Fruit fly (Drosophila melanogaster) whole organism, adult: ENCODE results near the gene rtet.

ENCODE experiments used
- CG11617 ChIP-seq: fragments of 200-800 bp; sonication (Bioruptor generic); optimal IDR thresholded peaks from 2 replicates; lab custom pipeline; 2017; ENCODE audit warnings: mild to moderate bottlenecking, missing biosample characterization, missing genetic modification reagents, missing genetic modification characterization
- CG12768 ChIP-seq: fragments of 200-800 bp; sonication (Bioruptor generic); optimal IDR thresholded peaks from 2 replicates; lab custom pipeline; 2017; ENCODE audit warnings: missing biosample characterization, missing genetic modification characterization, mild to moderate bottlenecking, moderate library complexity, missing genetic modification reagents
- CG14711 ChIP-seq: fragments of 200-800 bp; sonication (Bioruptor generic); optimal IDR thresholded peaks from 2 replicates; lab custom pipeline; 2018; ENCODE audit warnings: missing biosample characterization, mild to moderate bottlenecking, missing genetic modification characterization, moderate library complexity
- CG1620 ChIP-seq: fragments of 200-800 bp; sonication (Bioruptor generic); optimal IDR thresholded peaks from 2 replicates; lab custom pipeline; 2016; ENCODE audit warnings: missing biosample characterization, missing genetic modification characterization
- CG33017 ChIP-seq: fragments of 200-800 bp; sonication (Bioruptor generic); optimal IDR thresholded peaks from 2 replicates; lab custom pipeline; 2018; ENCODE audit warnings: missing biosample characterization, mild to moderate bottlenecking, missing genetic modification characterization, moderate library complexity
- CG5204 ChIP-seq: fragments of 200-800 bp; sonication (Bioruptor generic); optimal IDR thresholded peaks from 2 replicates; lab custom pipeline; 2016; ENCODE audit warnings: missing biosample characterization, missing genetic modification characterization
- CG7045 ChIP-seq: fragments of 200-800 bp; sonication (Bioruptor generic); optimal IDR thresholded peaks from 2 replicates; lab custom pipeline; 2017; ENCODE audit warnings: missing biosample characterization, mild to moderate bottlenecking, missing genetic modification characterization
- CG7101 ChIP-seq: fragments of 200-800 bp; sonication (Bioruptor generic); optimal IDR thresholded peaks from 2 replicates; lab custom pipeline; 2018; ENCODE audit warnings: missing biosample characterization, mild to moderate bottlenecking, missing genetic modification characterization, moderate library complexity
- Clk ChIP-seq: fragments of 200-800 bp; sonication (Bioruptor generic); optimal IDR thresholded peaks from 2 replicates; lab custom pipeline; 2017; ENCODE audit warnings: missing biosample characterization, missing genetic modification characterization
- Crg-1 ChIP-seq: fragments of 200-800 bp; sonication (Bioruptor generic); optimal IDR thresholded peaks from 2 replicates; lab custom pipeline; 2016; ENCODE audit warnings: missing biosample characterization, missing genetic modification characterization
- Hr96 ChIP-seq: fragments of 200-800 bp; sonication (Bioruptor generic); optimal IDR thresholded peaks from 2 replicates; lab custom pipeline; 2016; ENCODE audit warnings: missing biosample characterization, missing genetic modification characterization
- Mnt ChIP-seq: fragments of 200-800 bp; sonication (Bioruptor generic); optimal IDR thresholded peaks from 2 replicates; lab custom pipeline; 2016; ENCODE audit warnings: missing biosample characterization, mild to moderate bottlenecking, missing genetic modification characterization
- bab1 ChIP-seq: fragments of 200-800 bp; sonication (Bioruptor generic); optimal IDR thresholded peaks from 3 replicates; lab custom pipeline; 2019; ENCODE audit warnings: missing biosample characterization, mild to moderate bottlenecking, missing genetic modification characterization, moderate library complexity
- cic ChIP-seq: fragments of 200-800 bp; sonication (Bioruptor generic); optimal IDR thresholded peaks from 2 replicates; lab custom pipeline; 2017; ENCODE audit warnings: missing biosample characterization, mild to moderate bottlenecking, missing genetic modification characterization, moderate library complexity
- cnc ChIP-seq, 2 experiments: fragments of >200 bp; optimal IDR thresholded peaks; 2 replicates each; lab custom pipeline; 2017
- kay ChIP-seq: fragments of 200-800 bp; sonication (Bioruptor generic); peaks from one replicate; lab custom pipeline; 2016; ENCODE audit warnings: missing biosample characterization, missing genetic modification characterization, borderline replicate concordance
- ovo ChIP-seq: fragments of 200-800 bp; sonication (Bioruptor generic); optimal IDR thresholded peaks from 2 replicates; lab custom pipeline; 2016; ENCODE audit warnings: missing biosample characterization, missing genetic modification characterization
- pad ChIP-seq: fragments of 200-800 bp; sonication (Bioruptor generic); optimal IDR thresholded peaks from 3 replicates; lab custom pipeline; 2017; ENCODE audit warnings: missing biosample characterization, missing genetic modification characterization, mild to moderate bottlenecking, moderate library complexity, missing genetic modification reagents
- tj ChIP-seq: fragments of 200-800 bp; sonication (Bioruptor generic); optimal IDR thresholded peaks from 3 replicates; lab custom pipeline; 2017; ENCODE audit warnings: missing biosample characterization, mild to moderate bottlenecking, missing genetic modification characterization, moderate library complexity
- toe ChIP-seq: fragments of 200-800 bp; sonication (Bioruptor generic); optimal IDR thresholded peaks from 2 replicates; lab custom pipeline; 2016; ENCODE audit warnings: missing biosample characterization, missing genetic modification characterization

The rtet gene

dm6 chr3R:21096532-21097143 lies 11.6 kb upstream of the rtet start:
- no peak for TF ChIP-seq CG12768 (GFP tag; lab: Kevin White, UChicago)

dm6 chr3R:21097160-21097559 lies 11.1 kb upstream of the rtet start:
- TF ChIP-seq Clk (GFP tag; lab: Kevin White, UChicago), result no peak

dm6 chr3R:21097631-21098117 lies 10.6 kb upstream of the rtet start, which contains the start of gene RhoGAP93B:
Gene RhoGAP93B (minus strand): TSS chr3R:21097827.
- TF ChIP-seq Crg-1 (GFP tag; lab: Kevin White, UChicago), result peak; percentile 74
- peak; percentile 81 for TF ChIP-seq tj (GFP tag; lab: Kevin White, UChicago)
- TF ChIP-seq CG11617 (GFP tag; lab: Kevin White, UChicago), result peak; percentile 92
- TF ChIP-seq kay (GFP tag; lab: Kevin White, UChicago), result no peak
- TF ChIP-seq ovo (GFP tag; lab: Kevin White, UChicago), result peak; percentile 79
- peak; percentile 86 for TF ChIP-seq CG7101 (tag; lab: Kevin White, UChicago)
- peak; percentile 94 for TF ChIP-seq bab1 (GFP tag; lab: Kevin White, UChicago)
- no peak for TF ChIP-seq CG5204
- peak; percentile 95 for TF ChIP-seq toe (GFP tag; lab: Kevin White, UChicago)
- TF ChIP-seq CG1620 (GFP tag; lab: Kevin White, UChicago), result peak; percentile 85
- TF ChIP-seq CG12768 (GFP tag; lab: Kevin White, UChicago), result peak; percentile 92
- TF ChIP-seq CG14711, result peak; percentile 82
- peak; percentile 78 for TF ChIP-seq cic (GFP tag; lab: Kevin White, UChicago)
- TF ChIP-seq Hr96, result no peak
- TF ChIP-seq CG33017 (tag; lab: Kevin White, UChicago), result peak; percentile 12
- peak; percentile 90 for TF ChIP-seq CG7045 (GFP tag; lab: Kevin White, UChicago)
- peak; percentile 85 for TF ChIP-seq Mnt (GFP tag; lab: Kevin White, UChicago)
- TF ChIP-seq Clk (GFP tag; lab: Kevin White, UChicago), result peak; percentile 91
- no peak for TF ChIP-seq cnc (optimal IDR thresholded peaks at IDR 0.05; lab: Kevin White, UChicago)
- peak; percentile 75 for TF ChIP-seq pad (GFP tag; lab: Kevin White, UChicago)

- peak; percentile 80 for TF ChIP-seq ovo (GFP tag; lab: Kevin White, UChicago)
- TF ChIP-seq Hr96, result no peak
- TF ChIP-seq bab1 (GFP tag; lab: Kevin White, UChicago), result no peak
- no peak for TF ChIP-seq cnc (optimal IDR thresholded peaks at IDR 0.05; lab: Kevin White, UChicago)
- peak; percentile 44 for TF ChIP-seq Crg-1 (GFP tag; lab: Kevin White, UChicago)
- TF ChIP-seq CG7101 (tag; lab: Kevin White, UChicago), result peak; percentile 56
- peak; percentile 80 for TF ChIP-seq CG14711
- no peak for TF ChIP-seq Clk (GFP tag; lab: Kevin White, UChicago)
- no peak for TF ChIP-seq CG5204
- TF ChIP-seq Mnt (GFP tag; lab: Kevin White, UChicago), result peak; percentile 51
- TF ChIP-seq CG11617 (GFP tag; lab: Kevin White, UChicago), result peak; percentile 75
- peak; percentile 28 for TF ChIP-seq CG33017 (tag; lab: Kevin White, UChicago)
- TF ChIP-seq CG7045 (GFP tag; lab: Kevin White, UChicago), result peak; percentile 8
- TF ChIP-seq tj (GFP tag; lab: Kevin White, UChicago), result peak; percentile 39
- peak; percentile 43 for TF ChIP-seq CG1620 (GFP tag; lab: Kevin White, UChicago)
- TF ChIP-seq CG12768 (GFP tag; lab: Kevin White, UChicago), result no peak
- peak; percentile 42 for TF ChIP-seq pad (GFP tag; lab: Kevin White, UChicago)
- TF ChIP-seq toe (GFP tag; lab: Kevin White, UChicago), result no peak
- no peak for TF ChIP-seq kay (GFP tag; lab: Kevin White, UChicago)
- no peak for TF ChIP-seq cic (GFP tag; lab: Kevin White, UChicago)
These were observed 6.6 kb upstream of the rtet start, which contains the start of the genes CG7044 and Tbc1d22 for dm6 chr3R:21101453-21102214. Gene CG7044 (minus strand): TSS chr3R:21101718. Gene Tbc1d22 (plus strand): TSS chr3R:21102199.

dm6 chr3R:21102477-21102876 lies 5.8 kb upstream of the rtet start:
- TF ChIP-seq CG12768 (GFP tag; lab: Kevin White, UChicago), result no peak
- no peak for TF ChIP-seq Mnt (GFP tag; lab: Kevin White, UChicago)
- no peak for TF ChIP-seq CG1620 (GFP tag; lab: Kevin White, UChicago)
- no peak for TF ChIP-seq CG7101 (tag; lab: Kevin White, UChicago)
- no peak for TF ChIP-seq ovo (GFP tag; lab: Kevin White, UChicago)
- TF ChIP-seq cnc (optimal IDR thresholded peaks at IDR 0.05; lab: Kevin White, UChicago), result no peak
- TF ChIP-seq cic (GFP tag; lab: Kevin White, UChicago), result no peak
- no peak for TF ChIP-seq bab1 (GFP tag; lab: Kevin White, UChicago)
- no peak for TF ChIP-seq tj (GFP tag; lab: Kevin White, UChicago)

- TF ChIP-seq CG1620 (GFP tag; lab: Kevin White, UChicago) (no peak), Mnt (GFP tag; lab: Kevin White, UChicago) (no peak), CG14711 (no peak), Hr96 (no peak), Clk (GFP tag; lab: Kevin White, UChicago) (no peak), kay (GFP tag; lab: Kevin White, UChicago) (no peak), CG5204 (no peak), bab1 (GFP tag; lab: Kevin White, UChicago) (no peak), cnc (optimal IDR thresholded peaks at IDR 0.05; lab: Kevin White, UChicago) (no peak), CG11617 (GFP tag; lab: Kevin White, UChicago) (no peak), toe (GFP tag; lab: Kevin White, UChicago) (no peak), CG33017 (tag; lab: Kevin White, UChicago) (no peak), cic (GFP tag; lab: Kevin White, UChicago) (no peak), tj (GFP tag; lab: Kevin White, UChicago) (no peak), ovo (GFP tag; lab: Kevin White, UChicago) (no peak), CG12768 (GFP tag; lab: Kevin White, UChicago) (no peak), pad (GFP tag; lab: Kevin White, UChicago) (no peak), CG7101 (tag; lab: Kevin White, UChicago) (no peak), CG7045 (GFP tag; lab: Kevin White, UChicago) (no peak)
These were observed 1.5 kb downstream of the rtet start for dm6 chr3R:21109712-21110111.
